Fruit fly (Drosophila melanogaster): ENCODE results near the gene CG1309.

dm6 chr3L:4252862-4253610, 6.2 kb upstream of the CG1309 start:
- TF ChIP-seq CG7101 (tag; optimal IDR thresholded peaks at IDR 0.05) (no peak), toe (GFP tag; optimal IDR thresholded peaks at IDR 0.05) (no peak), CG5204 (GFP tag; optimal IDR thresholded peaks at IDR 0.05) (no peak), cic (GFP tag; optimal IDR thresholded peaks at IDR 0.05) (no peak), Crg-1 (GFP tag; optimal IDR thresholded peaks at IDR 0.05) (no peak)

Measured in whole organism, adult.